Fruit fly (Drosophila melanogaster): Measurements from ENCODE around the gene CG32750.

Gene CG32750

DNA sequence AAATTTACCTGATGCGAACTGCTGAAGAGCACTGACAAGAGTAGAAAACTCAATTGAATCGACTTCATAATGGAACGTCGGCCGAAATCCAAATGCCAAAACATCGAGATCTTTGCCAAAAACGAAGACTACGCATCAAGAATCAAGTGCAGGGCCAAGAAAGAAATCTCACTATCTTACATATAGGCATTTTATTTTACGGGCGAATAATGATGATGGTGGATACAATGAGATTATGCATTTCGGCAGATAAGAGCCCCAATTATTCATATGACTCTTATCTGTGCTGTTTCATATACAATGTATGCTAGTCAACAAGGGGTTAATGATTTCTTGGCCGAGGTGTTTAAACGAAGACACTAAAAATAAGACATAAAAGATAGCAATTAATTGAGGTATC lies 23.0 kb upstream of the CG32750 start, which contains the start of gene Btnd:
Btnd (minus strand) TSS at position 101 of the 400 bp plus-strand sequence.
- TF ChIP-seq CG11617 (GFP tag; optimal IDR thresholded peaks at IDR 0.05) = no peak
- no peak for TF ChIP-seq CG14711 (tag; optimal IDR thresholded peaks at IDR 0.05)
- TF ChIP-seq cnc (optimal IDR thresholded peaks at IDR 0.05) = no peak
- TF ChIP-seq CG5204 (GFP tag; optimal IDR thresholded peaks at IDR 0.05) = no peak
- TF ChIP-seq pad (GFP tag; optimal IDR thresholded peaks at IDR 0.05) = no peak

DNA sequence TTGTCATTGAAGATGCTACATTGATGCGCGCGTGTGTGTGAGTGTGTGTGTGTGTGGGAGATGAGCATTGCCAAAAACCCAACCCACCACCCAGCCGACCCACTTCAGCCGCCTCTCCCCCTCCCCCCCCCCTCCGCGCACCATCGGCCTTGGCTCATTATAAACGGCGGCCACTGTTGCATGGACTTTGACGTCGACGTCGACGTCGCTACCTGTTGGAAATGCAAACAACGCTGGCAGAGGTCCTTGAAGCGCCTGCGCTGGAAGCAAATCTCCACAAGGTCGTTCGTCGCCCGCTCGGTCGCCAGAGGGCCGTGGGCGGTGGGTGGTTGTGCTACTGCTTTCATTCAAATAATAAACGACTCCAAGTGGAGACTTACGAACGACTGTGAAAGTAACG lies 20.4 kb upstream of the CG32750 start:
- TF ChIP-seq Clk (GFP tag; optimal IDR thresholded peaks at IDR 0.05) = no peak
- no peak for TF ChIP-seq CG5204 (GFP tag; optimal IDR thresholded peaks at IDR 0.05)

DNA sequence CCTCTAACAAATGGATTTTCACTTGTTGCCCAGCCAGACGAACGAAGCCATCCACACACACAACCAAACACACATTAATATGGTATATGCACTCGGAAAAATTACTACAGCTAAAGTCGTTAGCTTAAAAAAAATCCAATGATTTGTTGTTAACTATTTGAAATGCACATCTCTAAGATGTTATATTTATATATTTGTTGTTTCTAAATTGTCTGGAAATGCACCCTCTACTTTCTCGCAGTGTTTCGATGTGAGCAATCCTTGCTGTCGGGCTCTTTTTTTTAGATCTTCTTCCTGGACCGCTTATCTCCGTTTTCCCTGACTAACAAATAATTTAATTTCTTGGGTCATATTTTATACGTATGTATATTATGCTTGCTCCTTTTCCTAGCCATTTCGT lies 8.9 kb upstream of the CG32750 start:
- no peak for TF ChIP-seq cnc (optimal IDR thresholded peaks at IDR 0.05)
- no peak for TF ChIP-seq CG1620 (GFP tag; optimal IDR thresholded peaks at IDR 0.05)

DNA sequence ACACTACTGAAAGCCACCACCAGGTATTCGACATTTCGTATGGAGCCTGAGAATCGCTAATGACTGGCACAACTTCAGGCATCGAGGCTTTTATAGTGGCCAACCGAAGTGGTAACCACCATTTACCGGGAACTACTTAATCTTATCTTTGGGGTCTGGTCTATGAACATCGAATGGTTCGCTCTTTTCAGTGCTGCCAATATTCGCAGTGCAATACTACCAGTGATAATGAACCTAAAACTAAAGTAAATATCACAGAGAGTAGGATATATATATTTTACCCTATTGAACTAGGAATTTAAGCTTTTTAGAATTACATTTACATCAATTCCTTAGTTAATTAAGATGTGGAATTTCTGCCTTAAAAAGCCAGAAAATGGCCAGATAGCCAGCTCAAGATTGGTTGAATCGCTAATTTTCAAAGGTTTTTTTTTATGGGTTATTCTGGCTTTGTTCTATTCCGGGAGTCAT lies 6.3 kb upstream of the CG32750 start, which contains the start of gene vanin-like:
vanin-like (minus strand) TSS at position 51 of the 471 bp plus-strand sequence.
- TF ChIP-seq cnc (optimal IDR thresholded peaks at IDR 0.05) (peak in 1 of 2 experiments; percentile 1), bab1 (GFP tag; optimal IDR thresholded peaks at IDR 0.05) (no peak)

DNA sequence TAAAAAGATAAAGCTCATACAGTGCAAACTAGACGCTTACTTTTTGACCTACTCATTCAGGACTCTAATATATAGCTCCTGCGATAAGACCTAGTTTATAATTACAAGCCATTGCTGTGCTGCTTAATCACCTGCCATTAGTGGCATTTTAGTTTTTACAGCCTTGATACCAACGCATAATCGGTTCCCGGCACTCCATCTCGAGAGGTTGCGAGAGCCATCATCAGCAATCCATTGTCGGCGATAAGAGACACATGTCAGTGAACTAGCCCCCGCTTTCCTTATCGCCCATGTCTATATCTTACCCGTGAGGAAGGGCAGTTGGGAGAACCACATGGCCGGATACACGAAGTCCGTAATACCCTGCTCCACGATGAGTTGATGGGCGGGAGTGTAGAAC lies 5.2 kb upstream of the CG32750 start:
- TF ChIP-seq cic (GFP tag; optimal IDR thresholded peaks at IDR 0.05) = no peak
- no peak for TF ChIP-seq toe (GFP tag; optimal IDR thresholded peaks at IDR 0.05)
- no peak for TF ChIP-seq cnc (optimal IDR thresholded peaks at IDR 0.05)
- TF ChIP-seq Hr96 (GFP tag; optimal IDR thresholded peaks at IDR 0.05) = no peak
- TF ChIP-seq CG14711 (tag; optimal IDR thresholded peaks at IDR 0.05) = no peak
- no peak for TF ChIP-seq CG7101 (tag; optimal IDR thresholded peaks at IDR 0.05)
- no peak for TF ChIP-seq ovo (GFP tag; optimal IDR thresholded peaks at IDR 0.05)
- TF ChIP-seq CG1620 (GFP tag; optimal IDR thresholded peaks at IDR 0.05) = no peak
- no peak for TF ChIP-seq Crg-1 (GFP tag; optimal IDR thresholded peaks at IDR 0.05)
- no peak for TF ChIP-seq bab1 (GFP tag; optimal IDR thresholded peaks at IDR 0.05)
- no peak for TF ChIP-seq Clk (GFP tag; optimal IDR thresholded peaks at IDR 0.05)
- no peak for TF ChIP-seq pad (GFP tag; optimal IDR thresholded peaks at IDR 0.05)

DNA sequence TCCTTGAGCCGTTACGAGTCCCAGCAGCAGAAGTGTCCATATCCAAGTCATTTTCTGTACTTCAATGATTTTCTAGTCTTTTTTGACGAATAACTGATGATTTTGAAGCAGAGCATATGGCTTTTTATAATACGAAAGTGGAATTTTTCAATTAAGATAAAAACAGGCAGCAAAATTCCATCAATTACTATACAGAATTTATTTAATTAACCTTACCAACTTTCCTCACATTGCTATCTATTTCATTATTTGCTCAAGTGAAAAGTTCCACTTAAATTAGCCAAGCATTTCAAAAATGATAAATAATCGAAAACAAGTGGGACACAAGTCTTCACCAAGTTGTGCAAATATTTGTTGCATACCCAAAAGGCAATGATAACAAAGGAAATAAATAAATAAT lies 3.6 kb upstream of the CG32750 start, which contains the start of gene CG43090:
CG43090 (minus strand) TSS at position 101 of the 400 bp plus-strand sequence.
- no peak for TF ChIP-seq cic (GFP tag; optimal IDR thresholded peaks at IDR 0.05)
- TF ChIP-seq CG11617 (GFP tag; optimal IDR thresholded peaks at IDR 0.05) = no peak
- TF ChIP-seq CG7045 (GFP tag; optimal IDR thresholded peaks at IDR 0.05) = no peak
- no peak for TF ChIP-seq tj (GFP tag; optimal IDR thresholded peaks at IDR 0.05)
- no peak for TF ChIP-seq Crg-1 (GFP tag; optimal IDR thresholded peaks at IDR 0.05)
- TF ChIP-seq kay (GFP tag; ENCODE audit: borderline replicate concordance) = no peak
- no peak for TF ChIP-seq CG14711 (tag; optimal IDR thresholded peaks at IDR 0.05)
- no peak for TF ChIP-seq CG1620 (GFP tag; optimal IDR thresholded peaks at IDR 0.05)
- TF ChIP-seq CG33017 (tag; optimal IDR thresholded peaks at IDR 0.05) = no peak
- TF ChIP-seq Clk (GFP tag; optimal IDR thresholded peaks at IDR 0.05) = no peak
- TF ChIP-seq toe (GFP tag; optimal IDR thresholded peaks at IDR 0.05) = no peak
- TF ChIP-seq bab1 (GFP tag; optimal IDR thresholded peaks at IDR 0.05) = no peak
- no peak for TF ChIP-seq CG7101 (tag; optimal IDR thresholded peaks at IDR 0.05)
- no peak for TF ChIP-seq ovo (GFP tag; optimal IDR thresholded peaks at IDR 0.05)
- no peak for TF ChIP-seq Mnt (GFP tag; optimal IDR thresholded peaks at IDR 0.05)
- TF ChIP-seq CG12768 (GFP tag; optimal IDR thresholded peaks at IDR 0.05) = no peak
- TF ChIP-seq CG5204 (GFP tag; optimal IDR thresholded peaks at IDR 0.05) = no peak

DNA sequence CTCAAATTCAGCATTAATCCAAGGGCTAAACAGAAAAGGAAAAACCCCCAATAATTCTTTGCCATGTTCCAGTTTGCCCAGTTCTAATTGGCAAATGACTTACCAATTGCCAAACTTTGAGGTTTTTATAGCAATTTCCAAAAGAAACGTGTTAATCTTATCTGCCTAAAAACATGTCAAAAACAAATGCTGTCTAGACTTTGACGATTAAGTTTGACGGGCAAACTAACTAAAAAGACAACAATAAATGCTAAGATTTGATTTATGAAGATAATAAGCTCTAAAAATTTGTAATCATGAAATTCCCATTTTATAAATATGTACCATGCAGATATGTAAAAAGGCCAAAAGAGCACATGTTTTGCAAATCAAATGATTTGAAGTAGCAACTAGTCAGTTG lies 2.3 kb upstream of the CG32750 start, which contains the start of gene CG32751:
CG32751 (minus strand) TSS at position 101 of the 400 bp plus-strand sequence.
- no peak for TF ChIP-seq cnc (optimal IDR thresholded peaks at IDR 0.05)
- no peak for TF ChIP-seq pad (GFP tag; optimal IDR thresholded peaks at IDR 0.05)
- TF ChIP-seq toe (GFP tag; optimal IDR thresholded peaks at IDR 0.05) = no peak
- TF ChIP-seq CG33017 (tag; optimal IDR thresholded peaks at IDR 0.05) = no peak
- no peak for TF ChIP-seq Hr96 (GFP tag; optimal IDR thresholded peaks at IDR 0.05)
- no peak for TF ChIP-seq tj (GFP tag; optimal IDR thresholded peaks at IDR 0.05)
- TF ChIP-seq CG14711 (tag; optimal IDR thresholded peaks at IDR 0.05) = no peak
- no peak for TF ChIP-seq Clk (GFP tag; optimal IDR thresholded peaks at IDR 0.05)
- no peak for TF ChIP-seq CG5204 (GFP tag; optimal IDR thresholded peaks at IDR 0.05)
- TF ChIP-seq CG7101 (tag; optimal IDR thresholded peaks at IDR 0.05) = no peak
- no peak for TF ChIP-seq CG7045 (GFP tag; optimal IDR thresholded peaks at IDR 0.05)
- no peak for TF ChIP-seq bab1 (GFP tag; optimal IDR thresholded peaks at IDR 0.05)
- no peak for TF ChIP-seq CG1620 (GFP tag; optimal IDR thresholded peaks at IDR 0.05)
- TF ChIP-seq Mnt (GFP tag; optimal IDR thresholded peaks at IDR 0.05) = no peak
- no peak for TF ChIP-seq cic (GFP tag; optimal IDR thresholded peaks at IDR 0.05)
- TF ChIP-seq CG11617 (GFP tag; optimal IDR thresholded peaks at IDR 0.05) = no peak
- TF ChIP-seq kay (GFP tag; ENCODE audit: borderline replicate concordance) = no peak

Data from whole organism, adult.